Fruit fly (Drosophila melanogaster): ENCODE measurements around the gene smp-30.

DNA sequence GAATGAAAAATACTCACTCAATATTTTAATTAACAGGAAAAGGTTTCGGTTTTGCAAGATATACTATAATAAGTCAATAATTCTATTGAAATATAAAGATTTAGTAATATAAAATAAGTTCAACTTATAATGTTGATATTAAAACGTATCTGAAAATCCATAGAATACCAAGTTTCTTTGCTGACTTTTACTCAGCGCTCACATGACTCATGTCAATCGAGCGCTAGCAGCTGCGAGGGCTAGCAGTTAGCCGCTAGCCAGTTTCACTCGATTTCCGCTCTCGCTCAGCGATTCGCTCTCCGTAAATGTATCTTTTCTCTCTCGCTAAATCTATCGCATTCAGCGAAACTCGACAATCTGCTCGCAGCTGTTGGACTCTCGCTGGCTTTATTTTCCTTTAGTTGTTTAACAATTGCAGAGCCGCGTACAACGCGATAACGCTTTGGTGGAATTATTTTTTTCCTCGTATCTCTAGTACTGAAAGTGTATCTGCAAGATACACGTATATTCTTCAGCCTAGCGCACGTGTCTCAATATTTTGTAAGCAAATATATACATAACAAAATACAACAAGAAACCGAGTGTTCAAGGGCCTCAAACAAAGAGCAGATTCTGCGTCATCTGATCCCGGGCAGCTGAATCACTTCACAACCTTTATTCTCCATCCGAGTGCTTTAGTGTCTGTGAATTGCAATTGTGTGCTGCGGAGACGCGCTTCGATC, 1.8 kb downstream of the smp-30 start:
- TF ChIP-seq ttk (optimal IDR thresholded peaks at IDR 0.05) (no peak), Sin3A (optimal IDR thresholded peaks at IDR 0.05) (no peak), psq (optimal IDR thresholded peaks at IDR 0.05) (no peak), Myc (optimal IDR thresholded peaks at IDR 0.05) (no peak), insv (optimal IDR thresholded peaks at IDR 0.05) (no peak)
